Fruit fly (Drosophila melanogaster) whole organism, prepupa: ENCODE measurements around the gene Nlg4.

Experiments used
- CG11294 ChIP-seq: fragments of 200-800 bp; sonication (Bioruptor generic); IDR thresholded peaks from 2 replicates; pipeline ENCODE4 v1.3.6; 2022; ENCODE audit warnings: missing biosample characterization, missing genetic modification characterization
- CG11762 ChIP-seq: fragments of 200-800 bp; sonication (Bioruptor generic); optimal IDR thresholded peaks from 3 replicates; lab custom pipeline; 2016; ENCODE audit warnings: missing biosample characterization, missing genetic modification characterization; ENCODE audit not compliant: insufficient read depth
- CG11902 ChIP-seq: fragments of 200-800 bp; sonication (Bioruptor generic); optimal IDR thresholded peaks from 3 replicates; lab custom pipeline; 2016; ENCODE audit warnings: missing biosample characterization, missing genetic modification characterization
- CG1621 ChIP-seq: fragments of 200-800 bp; sonication (Bioruptor generic); optimal IDR thresholded peaks from 3 replicates; lab custom pipeline; 2018; ENCODE audit warnings: missing biosample characterization, mild to moderate bottlenecking, missing genetic modification characterization
- CG32006 ChIP-seq: fragments of 200-800 bp; sonication (Bioruptor generic); optimal IDR thresholded peaks from 3 replicates; lab custom pipeline; 2017; ENCODE audit warnings: missing biosample characterization, mild to moderate bottlenecking, missing genetic modification characterization
- CG34406 ChIP-seq: fragments of 200-800 bp; sonication (Bioruptor generic); optimal IDR thresholded peaks from 3 replicates; lab custom pipeline; 2016; ENCODE audit warnings: missing biosample characterization, missing genetic modification characterization
- CG3919 ChIP-seq: fragments of 200-800 bp; sonication (Bioruptor generic); optimal IDR thresholded peaks from 3 replicates; lab custom pipeline; 2016; ENCODE audit warnings: missing biosample characterization, missing genetic modification characterization
- CG6163 ChIP-seq: fragments of 200-800 bp; sonication (Bioruptor generic); IDR thresholded peaks from 3 replicates; pipeline ENCODE4 v1.3.6; 2022; ENCODE audit warnings: missing biosample characterization, missing genetic modification characterization
- CG6276 ChIP-seq: fragments of 200-800 bp; sonication (Bioruptor generic); optimal IDR thresholded peaks from 2 replicates; lab custom pipeline; 2017; ENCODE audit warnings: missing biosample characterization, mild to moderate bottlenecking, missing genetic modification characterization
- CG7368 ChIP-seq: fragments of 200-800 bp; sonication (Bioruptor generic); optimal IDR thresholded peaks from 3 replicates; lab custom pipeline; 2016; ENCODE audit warnings: missing biosample characterization, missing genetic modification characterization
- CG8119 ChIP-seq: fragments of 200-800 bp; sonication (Bioruptor generic); IDR thresholded peaks from 3 replicates; pipeline ENCODE4 v1.3.6; 2022; ENCODE audit warnings: missing biosample characterization, missing genetic modification characterization
- CG8319 ChIP-seq: fragments of 200-800 bp; sonication (Bioruptor generic); optimal IDR thresholded peaks from 3 replicates; lab custom pipeline; 2016; ENCODE audit warnings: missing biosample characterization, missing genetic modification characterization
- CG8632 ChIP-seq: fragments of 200-800 bp; sonication (Bioruptor generic); optimal IDR thresholded peaks from 3 replicates; lab custom pipeline; 2016; ENCODE audit warnings: missing biosample characterization, missing genetic modification characterization
- CG9139 ChIP-seq: fragments of 200-800 bp; sonication (Bioruptor generic); optimal IDR thresholded peaks from 3 replicates; lab custom pipeline; 2017; ENCODE audit warnings: missing biosample characterization, mild to moderate bottlenecking, missing genetic modification characterization
- Eip75B ChIP-seq: fragments of 200-800 bp; sonication (Bioruptor generic); optimal IDR thresholded peaks from 3 replicates; lab custom pipeline; 2016; ENCODE audit warnings: missing biosample characterization, missing genetic modification characterization
- Eip78C ChIP-seq: fragments of 200-800 bp; sonication (Bioruptor generic); peaks from one replicate; lab custom pipeline; 2016; ENCODE audit warnings: missing biosample characterization, missing genetic modification characterization
- Eip93F ChIP-seq: fragments of 200-800 bp; sonication (Bioruptor generic); optimal IDR thresholded peaks from 2 replicates; lab custom pipeline; 2016; ENCODE audit warnings: missing biosample characterization, mild to moderate bottlenecking, missing genetic modification characterization
- Ets21C ChIP-seq: fragments of 200-800 bp; sonication (Bioruptor generic); optimal IDR thresholded peaks from 3 replicates; lab custom pipeline; 2016; ENCODE audit warnings: missing biosample characterization, missing genetic modification characterization
- Ets96B ChIP-seq: fragments of 200-800 bp; optimal IDR thresholded peaks from 2 replicates; lab custom pipeline; 2019; ENCODE audit warnings: missing biosample characterization, mild to moderate bottlenecking, missing genetic modification characterization, moderate library complexity
- Gug ChIP-seq: fragments of 200-800 bp; sonication (Bioruptor generic); IDR thresholded peaks from 2 replicates; pipeline ENCODE4 v1.3.6; 2022; ENCODE audit warnings: missing biosample characterization, missing genetic modification characterization
- Hr38 ChIP-seq: sonication (Bioruptor generic); optimal IDR thresholded peaks from 2 replicates; lab custom pipeline; 2016; ENCODE audit warnings: missing biosample characterization, missing genetic modification characterization
- Hr39 ChIP-seq: fragments of 200-800 bp; sonication (Bioruptor generic); optimal IDR thresholded peaks from 2 replicates; lab custom pipeline; 2016; ENCODE audit warnings: missing biosample characterization, missing genetic modification characterization
- Hr4 ChIP-seq: fragments of 200-800 bp; sonication (Bioruptor generic); optimal IDR thresholded peaks from 3 replicates; lab custom pipeline; 2016; ENCODE audit warnings: missing biosample characterization, missing genetic modification characterization
- Lpt ChIP-seq: fragments of 200-800 bp; sonication (Bioruptor generic); optimal IDR thresholded peaks from 3 replicates; lab custom pipeline; 2016; ENCODE audit warnings: missing biosample characterization, missing genetic modification characterization
- Met ChIP-seq: fragments of 200-800 bp; sonication (Bioruptor generic); optimal IDR thresholded peaks from 3 replicates; lab custom pipeline; 2016; ENCODE audit warnings: missing biosample characterization, missing genetic modification characterization
- OdsH ChIP-seq: fragments of 200-800 bp; sonication (Bioruptor generic); optimal IDR thresholded peaks from 3 replicates; lab custom pipeline; 2016; ENCODE audit warnings: missing biosample characterization, missing genetic modification characterization
- Smox ChIP-seq: fragments of 200-800 bp; sonication (Bioruptor generic); optimal IDR thresholded peaks from 3 replicates; lab custom pipeline; 2016; ENCODE audit warnings: missing biosample characterization, missing genetic modification characterization
- Sox102F ChIP-seq: fragments of 200-800 bp; sonication (Bioruptor generic); optimal IDR thresholded peaks from 2 replicates; lab custom pipeline; 2016; ENCODE audit warnings: missing biosample characterization, mild to moderate bottlenecking, missing genetic modification characterization
- achi ChIP-seq: fragments of 200-800 bp; sonication (Bioruptor generic); optimal IDR thresholded peaks from 3 replicates; lab custom pipeline; 2016; ENCODE audit warnings: missing biosample characterization, missing genetic modification characterization
- acj6 ChIP-seq: fragments of 200-800 bp; sonication (Bioruptor generic); optimal IDR thresholded peaks from 3 replicates; lab custom pipeline; 2016; ENCODE audit warnings: missing biosample characterization, missing genetic modification characterization
- cyc ChIP-seq: fragments of 200-800 bp; sonication (Bioruptor generic); optimal IDR thresholded peaks from 3 replicates; lab custom pipeline; 2016; ENCODE audit warnings: missing biosample characterization, missing genetic modification characterization
- dac ChIP-seq: fragments of 200-800 bp; sonication (Bioruptor generic); optimal IDR thresholded peaks from 2 replicates; lab custom pipeline; 2017; ENCODE audit warnings: missing biosample characterization, mild to moderate bottlenecking, missing genetic modification characterization
- dsx ChIP-seq: fragments of 200-800 bp; optimal IDR thresholded peaks from 3 replicates; lab custom pipeline; 2019; ENCODE audit warnings: missing biosample characterization, mild to moderate bottlenecking, missing genetic modification characterization, moderate library complexity; ENCODE audit not compliant: poor library complexity, severe bottlenecking
- eg ChIP-seq: fragments of 200-800 bp; sonication (Bioruptor generic); IDR thresholded peaks from 3 replicates; pipeline ENCODE4 v1.3.6; 2022; ENCODE audit warnings: missing biosample characterization, missing genetic modification characterization
- fd59A ChIP-seq: fragments of 200-800 bp; sonication (Bioruptor generic); optimal IDR thresholded peaks from 2 replicates; lab custom pipeline; 2017; ENCODE audit warnings: missing biosample characterization, mild to moderate bottlenecking, missing genetic modification characterization, missing genetic modification reagents
- fd85E ChIP-seq: fragments of 200-800 bp; sonication (Bioruptor generic); optimal IDR thresholded peaks from 3 replicates; lab custom pipeline; 2016; ENCODE audit warnings: missing biosample characterization, missing genetic modification characterization
- fkh ChIP-seq: fragments of 200-800 bp; sonication (Bioruptor generic); optimal IDR thresholded peaks from 3 replicates; lab custom pipeline; 2017; ENCODE audit warnings: missing biosample characterization, mild to moderate bottlenecking, missing genetic modification characterization, moderate library complexity
- net ChIP-seq: fragments of 200-800 bp; sonication (Bioruptor generic); optimal IDR thresholded peaks from 3 replicates; lab custom pipeline; 2016; ENCODE audit warnings: missing biosample characterization, missing genetic modification characterization
- salr ChIP-seq, 2 experiments: fragments of 200-800 bp; sonication (Bioruptor generic); optimal IDR thresholded peaks; 3 replicates each; lab custom pipeline; 2016 to 2018; ENCODE audit warnings: missing biosample characterization in 2 of 2, missing genetic modification characterization in 2 of 2, mild to moderate bottlenecking in 1 of 2
- spab ChIP-seq: fragments of 200-800 bp; sonication (Bioruptor generic); optimal IDR thresholded peaks from 2 replicates; lab custom pipeline; 2017; ENCODE audit warnings: missing biosample characterization, mild to moderate bottlenecking, missing genetic modification characterization, missing genetic modification reagents
- svp ChIP-seq: fragments of 200-800 bp; sonication (Bioruptor generic); peaks from one replicate; lab custom pipeline; 2016; ENCODE audit warnings: missing biosample characterization, missing genetic modification characterization
- vri ChIP-seq: fragments of 200-800 bp; sonication (Bioruptor generic); optimal IDR thresholded peaks from 3 replicates; lab custom pipeline; 2016; ENCODE audit warnings: missing biosample characterization, mild to moderate bottlenecking, missing genetic modification characterization

Gene Nlg4

dm6 chr3R:20285678-20286449 is 81.3 kb downstream of the Nlg4 start (continued):
- TF ChIP-seq CG9139 (GFP tag; lab: Kevin White, UChicago) (no peak), fd59A (GFP tag; lab: Kevin White, UChicago) (peak; percentile 54), Eip75B (peak; percentile 50), dsx (GFP tag; lab: Kevin White, UChicago) (peak; percentile 16), eg (GFP tag; lab: Robert Waterston, UW) (peak; percentile 74), CG32006 (peak; percentile 76), CG11762 (GFP tag; lab: Kevin White, UChicago) (peak; percentile 45), Lpt (GFP tag; lab: Kevin White, UChicago) (peak; percentile 52), Ets96B (tag; lab: Kevin White, UChicago) (peak; percentile 48), Smox (GFP tag; lab: Kevin White, UChicago) (peak; percentile 38), achi (peak; percentile 70), Hr39 (peak; percentile 61), spab (GFP tag; lab: Kevin White, UChicago) (peak; percentile 54), Eip78C (GFP tag; lab: Kevin White, UChicago) (peak; percentile 85), CG6163 (peak; percentile 76), CG8319 (GFP tag; lab: Kevin White, UChicago) (no peak), vri (GFP tag; lab: Kevin White, UChicago) (no peak), CG1621 (tag; lab: Kevin White, UChicago) (peak; percentile 47), dac (GFP tag; lab: Kevin White, UChicago) (peak; percentile 2), Hr4 (GFP tag; lab: Kevin White, UChicago) (peak; percentile 57), CG7368 (peak; percentile 9), fd85E (no peak), CG8119 (GFP tag; lab: Robert Waterston, UW) (peak; percentile 58; the same call in 2 of the 3 replicates)

dm6 chr3R:20286758-20287157 is 82.1 kb downstream of the Nlg4 start:
- TF ChIP-seq Eip93F (no peak), Eip78C (GFP tag; lab: Kevin White, UChicago) (peak; percentile 56), CG6163 (no peak), CG3919 (GFP tag; lab: Kevin White, UChicago) (no peak), CG9139 (GFP tag; lab: Kevin White, UChicago) (peak; percentile 5), eg (GFP tag; lab: Robert Waterston, UW) (0 out of 3 replicates have a peak, but pooled peaks have one; percentile 17)

dm6 chr3R:20288069-20288468 is 83.5 kb downstream of the Nlg4 start:
- TF ChIP-seq svp (no peak), CG11762 (GFP tag; lab: Kevin White, UChicago) (no peak), net (GFP tag; lab: Kevin White, UChicago) (no peak), CG8632 (GFP tag; lab: Kevin White, UChicago) (no peak), CG3919 (GFP tag; lab: Kevin White, UChicago) (peak; percentile 41), Hr38 (GFP tag; lab: Kevin White, UChicago) (no peak)

DNA sequence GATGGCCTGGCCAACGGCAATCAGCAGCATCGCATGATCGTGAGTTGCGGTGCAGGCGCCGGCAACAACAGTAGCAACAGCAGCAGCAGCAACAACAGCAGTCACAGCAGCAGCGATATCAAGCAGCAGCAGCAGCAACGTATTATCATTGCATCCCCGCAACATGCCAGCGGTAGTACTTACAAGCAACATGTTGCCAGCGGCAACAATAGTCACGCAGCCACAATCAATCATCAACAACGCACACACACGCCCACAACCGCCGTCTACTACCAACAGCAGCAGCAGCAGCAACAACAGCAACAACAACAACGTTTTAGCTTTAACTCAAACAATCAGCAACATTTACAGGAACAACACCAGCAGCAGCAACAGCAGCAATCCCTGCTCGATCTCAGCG is 84.0 kb downstream of the Nlg4 start:
- TF ChIP-seq CG3919 (GFP tag; lab: Kevin White, UChicago) (peak; percentile 7), dsx (GFP tag; lab: Kevin White, UChicago) (no peak)

DNA sequence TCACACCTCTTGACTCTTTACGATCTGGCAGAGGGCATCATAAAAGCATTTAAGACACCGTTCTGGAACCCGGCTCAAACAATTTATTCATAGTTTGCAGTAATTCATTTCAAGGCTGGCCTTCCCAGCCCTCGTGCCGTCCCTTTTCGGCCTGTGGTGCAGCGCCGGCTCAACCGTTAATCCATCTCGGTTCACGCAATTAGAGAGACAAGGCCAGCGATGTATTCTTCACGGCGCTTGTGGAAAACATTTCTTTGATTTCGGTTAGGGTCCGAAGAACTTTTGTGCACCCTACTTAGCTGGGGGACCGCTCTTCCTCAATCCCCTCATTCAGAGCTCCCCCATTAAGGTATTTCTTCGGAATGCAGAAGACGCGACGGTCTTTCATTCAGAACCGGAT is 86.5 kb downstream of the Nlg4 start:
- TF ChIP-seq salr (GFP tag; optimal IDR thresholded peaks at IDR 0.05; lab: Kevin White, UChicago) (no peak), acj6 (no peak), Sox102F (GFP tag; lab: Kevin White, UChicago) (no peak), cyc (GFP tag; lab: Kevin White, UChicago) (no peak), CG8632 (GFP tag; lab: Kevin White, UChicago) (no peak), Hr39 (no peak), Gug (GFP tag; lab: Robert Waterston, UW) (no peak), CG11902 (GFP tag; lab: Kevin White, UChicago) (no peak), CG11294 (GFP tag; lab: Robert Waterston, UW) (no peak), net (GFP tag; lab: Kevin White, UChicago) (no peak), dsx (GFP tag; lab: Kevin White, UChicago) (no peak), CG34406 (GFP tag; lab: Kevin White, UChicago) (no peak), dac (GFP tag; lab: Kevin White, UChicago) (no peak), fkh (GFP tag; lab: Kevin White, UChicago) (no peak), OdsH (GFP tag; lab: Kevin White, UChicago) (no peak), Ets21C (GFP tag; lab: Kevin White, UChicago) (no peak), Met (GFP tag; lab: Kevin White, UChicago) (no peak), CG6276 (GFP tag; lab: Kevin White, UChicago) (no peak)
- TF ChIP-seq, all 60 proteins: peak for 0
